Worm (Caenorhabditis elegans) whole organism, L1 larva: ENCODE data around the gene zak-1.

Experiments
- C34B4.2 ChIP-seq: sonication (generic microtip); optimal IDR thresholded peaks from 2 replicates; lab custom pipeline; 2017; ENCODE audit warnings: mild to moderate bottlenecking, missing genetic modification characterization, missing compliant biosample characterization
- F16B12.6 ChIP-seq: fragments of 150-350 bp; optimal IDR thresholded peaks from 2 replicates; lab custom pipeline; 2014; ENCODE audit warnings: missing biosample characterization, missing genetic modification characterization
- Y116A8C.19 ChIP-seq: sonication (generic microtip); optimal IDR thresholded peaks from 2 replicates; lab custom pipeline; 2016; ENCODE audit warnings: missing compliant biosample characterization, missing genetic modification characterization, borderline replicate concordance
- aha-1 ChIP-seq: fragments of 150-350 bp; optimal IDR thresholded peaks from 2 replicates; lab custom pipeline; 2014; ENCODE audit warnings: missing biosample characterization, missing genetic modification characterization
- alr-1 ChIP-seq: fragments of 200-800 bp; sonication (Bioruptor generic); optimal IDR thresholded peaks from 2 replicates; lab custom pipeline; 2018; ENCODE audit warnings: borderline replicate concordance, mild to moderate bottlenecking, missing genetic modification characterization, missing compliant biosample characterization
- aly-2 ChIP-seq: fragments of 150-350 bp; optimal IDR thresholded peaks from 2 replicates; lab custom pipeline; 2014; ENCODE audit warnings: missing biosample characterization, missing genetic modification characterization
- ceh-8 ChIP-seq: fragments of 200-800 bp; sonication (Bioruptor generic); optimal IDR thresholded peaks from 2 replicates; lab custom pipeline; 2018; ENCODE audit warnings: mild to moderate bottlenecking, missing genetic modification characterization, moderate library complexity, missing compliant biosample characterization
- ceh-82 ChIP-seq, 3 experiments: fragments of 150-350 bp in 1 of 3; sonication (generic microtip) in 2 of 3; optimal IDR thresholded peaks; 2 replicates each; lab custom pipeline; 2014 to 2017; ENCODE audit warnings: missing biosample characterization in 3 of 3, missing genetic modification characterization in 3 of 3
- ceh-88 ChIP-seq: fragments of 200-800 bp; sonication (Bioruptor generic); IDR thresholded peaks from 2 replicates; pipeline ENCODE4 v1.3.6; 2022; ENCODE audit warnings: missing genetic modification characterization, missing compliant biosample characterization
- ces-1 ChIP-seq: fragments of 150-350 bp; optimal IDR thresholded peaks from 2 replicates; lab custom pipeline; 2014; ENCODE audit warnings: missing biosample characterization, missing genetic modification reagents, missing genetic modification characterization
- dsc-1 ChIP-seq: sonication (generic microtip); optimal IDR thresholded peaks from 2 replicates; lab custom pipeline; 2016; ENCODE audit warnings: mild to moderate bottlenecking, missing genetic modification characterization, missing compliant biosample characterization
- efl-1 ChIP-seq, 4 experiments: fragments of 150-350 bp; optimal IDR thresholded peaks in 3 of 4; peaks in 1 of 4; 1 replicate in 1 of 4; 2 replicates in 3 of 4; lab custom pipeline; 2014; ENCODE audit warnings: missing biosample characterization in 2 of 4, missing genetic modification characterization in 2 of 4, missing genetic modification reagents in 2 of 4
- efl-3 ChIP-seq: fragments of 200-800 bp; sonication (Bioruptor generic); optimal IDR thresholded peaks from 2 replicates; lab custom pipeline; 2018; ENCODE audit warnings: mild to moderate bottlenecking, missing genetic modification characterization, missing compliant biosample characterization
- egl-13 ChIP-seq: sonication (generic microtip); optimal IDR thresholded peaks from 2 replicates; lab custom pipeline; 2016; ENCODE audit warnings: missing genotype, missing genetic modification reagents, missing genetic modification characterization, missing compliant biosample characterization
- egl-27 ChIP-seq, 2 experiments: fragments of 150-350 bp in 1 of 2; sonication (generic microtip); optimal IDR thresholded peaks; 3 replicates each; lab custom pipeline; 2017 to 2018; ENCODE audit warnings: missing biosample characterization in 2 of 2, missing genetic modification characterization in 2 of 2, missing genetic modification reagents in 2 of 2
- elt-2 ChIP-seq: sonication (generic microtip); optimal IDR thresholded peaks from 2 replicates; lab custom pipeline; 2016; ENCODE audit warnings: missing genetic modification characterization, mild to moderate bottlenecking, inconsistent platforms, missing compliant biosample characterization, missing genetic modification reagents
- elt-3 ChIP-seq, 6 experiments: fragments of 150-350 bp in 1 of 6; sonication (generic microtip); optimal IDR thresholded peaks; 2 replicates each; lab custom pipeline; 2017 to 2018; ENCODE audit warnings: missing biosample characterization in 6 of 6, missing genetic modification characterization in 6 of 6, inconsistent platforms in 1 of 6
- ets-5 ChIP-seq: fragments of 200-800 bp; sonication (Bioruptor generic); IDR thresholded peaks from 2 replicates; pipeline ENCODE4 v1.3.6; 2022; ENCODE audit warnings: missing genetic modification characterization, missing compliant biosample characterization
- fkh-10 ChIP-seq: sonication (generic microtip); optimal IDR thresholded peaks from 2 replicates; lab custom pipeline; 2017; ENCODE audit warnings: missing biosample characterization, missing genetic modification reagents, missing genetic modification characterization
- fkh-8 ChIP-seq: sonication (generic microtip); optimal IDR thresholded peaks from 2 replicates; lab custom pipeline; 2016; ENCODE audit warnings: mild to moderate bottlenecking, missing genetic modification characterization, missing compliant biosample characterization
- grh-1 ChIP-seq: fragments of 200-800 bp; sonication (Bioruptor generic); IDR thresholded peaks from 2 replicates; pipeline ENCODE4 v1.3.6; 2022; ENCODE audit warnings: missing genetic modification reagents, missing genetic modification characterization, missing compliant biosample characterization
- hlh-4 ChIP-seq: sonication (generic microtip); optimal IDR thresholded peaks from 2 replicates; lab custom pipeline; 2016; ENCODE audit warnings: mild to moderate bottlenecking, missing genetic modification characterization, missing compliant biosample characterization
- isw-1 ChIP-seq: fragments of 200-800 bp; sonication (Bioruptor generic); IDR thresholded peaks from 2 replicates; pipeline ENCODE4 v1.3.6; 2022; ENCODE audit warnings: missing genetic modification characterization, missing compliant biosample characterization
- jun-1 ChIP-seq: fragments of 150-350 bp; optimal IDR thresholded peaks from 2 replicates; lab custom pipeline; 2014; ENCODE audit warnings: missing biosample characterization, missing genetic modification reagents, missing genetic modification characterization
- lin-15B ChIP-seq: fragments of 150-350 bp; sonication (generic microtip); optimal IDR thresholded peaks from 3 replicates; lab custom pipeline; 2014; ENCODE audit warnings: missing biosample characterization, missing genetic modification characterization
- lin-35 ChIP-seq, 2 experiments: fragments of 150-350 bp; optimal IDR thresholded peaks; 2 replicates each; lab custom pipeline; 2014; ENCODE audit warnings: missing biosample characterization in 2 of 2, missing genetic modification characterization in 2 of 2, missing genetic modification reagents in 2 of 2
- lir-3 ChIP-seq: sonication (generic microtip); optimal IDR thresholded peaks from 2 replicates; lab custom pipeline; 2016; ENCODE audit warnings: mild to moderate bottlenecking, missing genetic modification characterization, moderate library complexity, missing compliant biosample characterization; ENCODE audit not compliant: poor library complexity
- mab-9 ChIP-seq: fragments of 200-800 bp; sonication (Bioruptor generic); IDR thresholded peaks from 2 replicates; pipeline ENCODE4 v1.3.6; 2022; ENCODE audit warnings: missing genetic modification reagents, missing genetic modification characterization, missing compliant biosample characterization
- mdl-1 ChIP-seq, 2 experiments: fragments of 150-350 bp; optimal IDR thresholded peaks; 2 replicates each; lab custom pipeline; 2014 to 2017; ENCODE audit warnings: missing biosample characterization in 2 of 2, missing genetic modification characterization in 2 of 2, inconsistent platforms in 1 of 2
- mef-2 ChIP-seq: fragments of 150-350 bp; optimal IDR thresholded peaks from 2 replicates; lab custom pipeline; 2014; ENCODE audit warnings: missing biosample characterization, missing genetic modification characterization
- mep-1 ChIP-seq: fragments of 150-350 bp; optimal IDR thresholded peaks from 2 replicates; lab custom pipeline; 2014; ENCODE audit warnings: missing biosample characterization, missing genetic modification characterization
- nhr-11 ChIP-seq: fragments of 150-350 bp; optimal IDR thresholded peaks from 2 replicates; lab custom pipeline; 2014; ENCODE audit warnings: missing biosample characterization, missing genetic modification characterization
- nhr-84 ChIP-seq: sonication (generic microtip); optimal IDR thresholded peaks from 2 replicates; lab custom pipeline; 2017; ENCODE audit warnings: missing biosample characterization, missing genetic modification characterization
- nhr-85 ChIP-seq: sonication (generic microtip); peaks from one replicate; lab custom pipeline; 2016; ENCODE audit warnings: missing genetic modification characterization, inconsistent platforms, missing compliant biosample characterization
- rnt-1 ChIP-seq: sonication (generic microtip); optimal IDR thresholded peaks from 2 replicates; lab custom pipeline; 2016; ENCODE audit warnings: mild to moderate bottlenecking, missing genetic modification characterization, moderate library complexity, missing compliant biosample characterization
- skn-1 ChIP-seq: fragments of 150-350 bp; optimal IDR thresholded peaks from 2 replicates; lab custom pipeline; 2014; ENCODE audit warnings: missing biosample characterization, missing genetic modification characterization
- snu-23 ChIP-seq: sonication (generic microtip); optimal IDR thresholded peaks from 2 replicates; lab custom pipeline; 2016; ENCODE audit warnings: missing genetic modification characterization, missing compliant biosample characterization
- sox-4 ChIP-seq: sonication (generic microtip); optimal IDR thresholded peaks from 2 replicates; lab custom pipeline; 2016; ENCODE audit warnings: missing genetic modification characterization, missing compliant biosample characterization
- sptf-1 ChIP-seq: fragments of 150-350 bp; optimal IDR thresholded peaks from 2 replicates; lab custom pipeline; 2014; ENCODE audit warnings: missing biosample characterization, missing genetic modification characterization
- sup-37 ChIP-seq: fragments of 200-800 bp; sonication (Bioruptor generic); optimal IDR thresholded peaks from 2 replicates; lab custom pipeline; 2018; ENCODE audit warnings: mild to moderate bottlenecking, missing genetic modification characterization, missing compliant biosample characterization
- swsn-7 ChIP-seq: sonication (generic microtip); optimal IDR thresholded peaks from 2 replicates; lab custom pipeline; 2016; ENCODE audit warnings: missing genetic modification characterization, missing compliant biosample characterization
- tlp-1 ChIP-seq: fragments of 150-350 bp; optimal IDR thresholded peaks from 2 replicates; lab custom pipeline; 2014; ENCODE audit warnings: missing biosample characterization, missing genetic modification characterization
- unc-130 ChIP-seq: fragments of 150-350 bp; optimal IDR thresholded peaks from 2 replicates; lab custom pipeline; 2017; ENCODE audit warnings: missing biosample characterization, missing genetic modification characterization, inconsistent platforms
- unc-30 ChIP-seq: sonication (generic microtip); optimal IDR thresholded peaks from 2 replicates; lab custom pipeline; 2017; ENCODE audit warnings: missing biosample characterization, missing genetic modification characterization
- unc-62 ChIP-seq: fragments of 150-350 bp; optimal IDR thresholded peaks from 2 replicates; lab custom pipeline; 2014; ENCODE audit warnings: missing biosample characterization, missing genetic modification reagents, missing genetic modification characterization
- unc-98 ChIP-seq: fragments of 200-800 bp; sonication (Bioruptor generic); IDR thresholded peaks from 2 replicates; pipeline ENCODE4 v1.3.6; 2022; ENCODE audit warnings: missing genetic modification characterization, missing compliant biosample characterization
- zag-1 ChIP-seq: fragments of 150-350 bp; optimal IDR thresholded peaks from 2 replicates; lab custom pipeline; 2014; ENCODE audit warnings: missing biosample characterization, missing genetic modification characterization
- ztf-11 ChIP-seq, 2 experiments: sonication (generic microtip); optimal IDR thresholded peaks; 2 replicates each; lab custom pipeline; 2016 to 2017; ENCODE audit warnings: missing genetic modification characterization in 2 of 2, missing biosample characterization in 1 of 2, missing compliant biosample characterization in 1 of 2

zak-1 gene

ce11 chrIII:6891560-6891959 is 35.0 kb upstream of the zak-1 start, which contains the start of gene K04C2.5:
Gene K04C2.5 (minus strand): TSS chrIII:6891660.
- TF ChIP-seq nhr-85 (no peak), jun-1 (no peak), efl-3 (no peak), unc-62 (GFP tag; lab: Kevin White, UChicago) (no peak), sptf-1 (no peak), sup-37 (GFP tag; lab: Kevin White, UChicago) (no peak), egl-13 (tag; lab: Kevin White, UChicago) (no peak), isw-1 (GFP tag; lab: Robert Waterston, UW) (no peak), lir-3 (tag; lab: Kevin White, UChicago) (no peak), dsc-1 (tag; lab: Kevin White, UChicago) (no peak), ceh-88 (no peak), ces-1 (GFP tag; lab: Kevin White, UChicago) (no peak), unc-98 (GFP tag; lab: Robert Waterston, UW) (no peak), fkh-8 (tag; lab: Kevin White, UChicago) (no peak), rnt-1 (tag; lab: Kevin White, UChicago) (no peak)

ce11 chrIII:6888999-6889824 is 32.6 kb upstream of the zak-1 start, which contains the start of the genes brd-1 and K04C2.2:
Gene brd-1 (minus strand): TSS chrIII:6889504.
Gene K04C2.2 (plus strand): TSS chrIII:6889774.
- TF ChIP-seq ztf-11 (tag; optimal IDR thresholded peaks at IDR 0.05; lab: Kevin White, UChicago) (no peak), ceh-88 (no peak), egl-13 (tag; lab: Kevin White, UChicago) (no peak), ceh-8 (GFP tag; lab: Kevin White, UChicago) (no peak), hlh-4 (no peak), C34B4.2 (no peak), nhr-11 (tag; lab: Kevin White, UChicago) (no peak), elt-3 (tag; optimal IDR thresholded peaks at IDR 0.05; lab: Kevin White, UChicago) (no peak), nhr-84 (tag; lab: Kevin White, UChicago) (no peak), ets-5 (GFP tag; lab: Robert Waterston, UW) (no peak), lir-3 (tag; lab: Kevin White, UChicago) (no peak), sox-4 (no peak), grh-1 (GFP tag; lab: Robert Waterston, UW) (no peak), dsc-1 (tag; lab: Kevin White, UChicago) (no peak), egl-27 (tag; optimal IDR thresholded peaks at IDR 0.05; lab: Kevin White, UChicago) (no peak), isw-1 (GFP tag; lab: Robert Waterston, UW) (no peak), skn-1 (tag; lab: Kevin White, UChicago) (peak; percentile 27), jun-1 (no peak), efl-1 (optimal IDR thresholded peaks at IDR 0.05; lab: Kevin White, UChicago) (peak in 1 of 2 experiments; percentile 74), efl-1 (GFP tag; optimal IDR thresholded peaks at IDR 0.05 in 1 of 2; lab: Kevin White, UChicago) (peak; percentile 80 to 97), unc-30 (tag; lab: Kevin White, UChicago) (no peak), F16B12.6 (tag; lab: Kevin White, UChicago) (peak; percentile 79), ceh-82 (tag; optimal IDR thresholded peaks at IDR 0.05; lab: Kevin White, UChicago) (no peak), mep-1 (peak; percentile 52), swsn-7 (tag; lab: Kevin White, UChicago) (peak; percentile 6), sup-37 (GFP tag; lab: Kevin White, UChicago) (no peak), fkh-10 (GFP tag; lab: Kevin White, UChicago) (no peak), lin-35 (GFP tag; optimal IDR thresholded peaks at IDR 0.05; lab: Kevin White, UChicago) (peak; percentile 57 to 87), Y116A8C.19 (no peak), mdl-1 (tag; optimal IDR thresholded peaks at IDR 0.05; lab: Kevin White, UChicago) (no peak), unc-130 (tag; lab: Kevin White, UChicago) (peak; percentile 1), aha-1 (tag; lab: Kevin White, UChicago) (no peak), mab-9 (GFP tag; lab: Robert Waterston, UW) (no peak), zag-1 (tag; lab: Kevin White, UChicago) (no peak), aly-2 (no peak), elt-2 (tag; lab: Kevin White, UChicago) (no peak), nhr-85 (no peak), tlp-1 (tag; lab: Kevin White, UChicago) (no peak), lin-15B (tag; lab: Kevin White, UChicago) (no peak), alr-1 (tag; lab: Kevin White, UChicago) (no peak), snu-23 (GFP tag; lab: Kevin White, UChicago) (peak; percentile 41), mef-2 (tag; lab: Kevin White, UChicago) (no peak)
